Worm (Caenorhabditis elegans): Measurements from ENCODE around the gene F55C12.19.

DNA sequence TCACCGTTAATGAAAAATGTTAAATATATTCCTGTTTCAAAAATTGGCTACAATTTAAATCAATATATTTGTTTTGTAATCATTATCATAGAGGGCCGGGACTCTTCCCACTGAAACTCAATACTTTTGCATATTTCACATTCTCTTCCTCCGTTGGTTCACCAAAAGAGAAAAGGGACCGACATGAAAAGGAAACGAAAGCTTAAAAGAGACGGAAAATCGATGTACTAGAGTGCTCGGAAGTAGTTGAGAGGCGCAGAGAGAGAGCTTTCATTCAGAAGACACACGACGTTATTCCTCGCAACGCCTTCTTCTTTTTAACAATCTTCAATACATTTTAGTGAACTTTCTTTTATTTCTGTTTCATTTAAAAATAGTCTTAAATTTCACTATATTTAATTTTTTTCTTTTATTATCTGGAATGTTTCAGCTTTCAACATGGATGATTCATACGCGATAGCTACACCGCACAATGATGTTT is 45.6 kb upstream of the F55C12.19 start, which contains the start of gene ehs-1:
- TF ChIP-seq php-3 (GFP tag; IDR thresholded peaks at IDR 0.05) = no peak
- TF ChIP-seq mep-1 (tag; optimal IDR thresholded peaks at IDR 0.05) = no peak
- TF ChIP-seq nhr-76 (tag; optimal IDR thresholded peaks at IDR 0.05) = no peak
- no peak for TF ChIP-seq skn-1 (tag; optimal IDR thresholded peaks at IDR 0.05)
- TF ChIP-seq unc-62 (GFP tag; optimal IDR thresholded peaks at IDR 0.05 in 1 of 2) = no peak
- no peak for TF ChIP-seq unc-62 (tag; optimal IDR thresholded peaks at IDR 0.05)
- TF ChIP-seq nhr-77 (tag; optimal IDR thresholded peaks at IDR 0.05) = no peak
- TF ChIP-seq fos-1 (tag; optimal IDR thresholded peaks at IDR 0.05) = no peak
- no peak for TF ChIP-seq ceh-82 (tag; optimal IDR thresholded peaks at IDR 0.05)
- TF ChIP-seq ceh-20 (GFP tag; IDR thresholded peaks at IDR 0.05) = no peak
- no peak for TF ChIP-seq Y75B8A.6 (GFP tag; IDR thresholded peaks at IDR 0.05)
- no peak for TF ChIP-seq zip-11 (GFP tag; IDR thresholded peaks at IDR 0.05)
- no peak for TF ChIP-seq ama-1 (optimal IDR thresholded peaks at IDR 0.05)

All from whole organism, L4 larva.